Fruit fly (Drosophila melanogaster) ovary, adult (tissue): Measurements from ENCODE around the gene CG15456.
"Not testable (repeated sequence)": the region's sequence is repeated elsewhere in the genome, so short reads cannot be mapped to it uniquely, and the experiment has no call there.

Experiments
- CG17801 ChIP-seq: fragments of 200-800 bp; optimal IDR thresholded peaks from 2 replicates; lab custom pipeline; 2019; ENCODE audit warnings: missing biosample characterization, mild to moderate bottlenecking, missing genetic modification characterization, moderate library complexity; ENCODE audit not compliant: partially characterized antibody

Gene CG15456

dm6 chrX:20426818-20427217 lies at the start of gene CG15456:
Gene CG15456, minus strand, starts transcription at chrX:20427042.
- TF ChIP-seq CG17801 (GFP tag; lab: Kevin White, UChicago), result no peak

dm6 chrX:20470701-20471100 lies 43.9 kb upstream of the CG15456 start:
- TF ChIP-seq CG17801 (GFP tag; lab: Kevin White, UChicago), result no peak

dm6 chrX:20468192-20468591 lies 41.4 kb upstream of the CG15456 start:
- TF ChIP-seq CG17801 (GFP tag; lab: Kevin White, UChicago), result peak; percentile 60

DNA sequence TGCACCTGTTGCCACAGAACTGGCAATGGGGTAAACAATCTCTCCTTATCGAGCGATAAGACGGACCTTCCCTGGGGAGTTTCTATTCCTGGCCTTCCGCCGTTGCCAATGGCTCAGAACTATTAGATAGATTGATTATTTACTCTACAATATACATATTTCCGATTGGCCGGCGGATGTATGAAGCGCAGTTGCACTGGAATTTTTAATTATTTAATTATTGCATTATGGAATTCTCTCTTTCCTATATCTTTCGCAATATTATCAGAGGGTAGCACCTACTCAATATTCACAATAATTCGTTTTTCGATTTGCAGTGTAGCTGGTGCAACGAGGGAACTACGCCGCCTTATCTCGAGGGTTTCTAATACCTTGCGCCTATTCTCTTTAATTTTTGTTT lies 40.3 kb upstream of the CG15456 start, which contains the start of gene GstT3:
Gene GstT3, plus strand, starts transcription at position 301 of the 400 bp plus-strand sequence.
- TF ChIP-seq CG17801 (GFP tag; lab: Kevin White, UChicago), result no peak

DNA sequence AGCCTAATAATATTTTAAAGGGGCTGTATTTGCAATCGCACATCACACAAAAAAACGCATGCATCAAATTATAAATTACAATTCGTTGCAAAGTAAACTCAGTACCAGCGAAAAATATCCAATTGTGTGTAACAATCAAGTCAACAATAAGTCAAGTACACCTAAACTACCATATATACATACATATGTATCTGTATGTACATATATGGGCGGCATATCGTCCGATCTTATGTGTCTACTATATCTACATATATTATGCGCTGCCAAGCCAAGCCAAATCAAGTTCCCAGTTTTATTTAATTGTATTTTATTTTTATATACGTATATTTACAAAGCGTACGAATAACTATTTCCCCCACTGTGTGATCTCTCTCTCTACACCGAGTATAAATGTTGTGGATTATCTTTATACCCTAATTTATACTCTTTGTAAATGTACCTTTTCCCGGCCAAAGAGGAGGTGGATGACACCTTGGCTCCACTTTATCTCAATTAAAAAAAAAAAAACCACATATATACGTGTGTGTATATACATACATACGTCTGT lies 39.6 kb upstream of the CG15456 start:
- peak; percentile 55 for TF ChIP-seq CG17801 (GFP tag; lab: Kevin White, UChicago)

DNA sequence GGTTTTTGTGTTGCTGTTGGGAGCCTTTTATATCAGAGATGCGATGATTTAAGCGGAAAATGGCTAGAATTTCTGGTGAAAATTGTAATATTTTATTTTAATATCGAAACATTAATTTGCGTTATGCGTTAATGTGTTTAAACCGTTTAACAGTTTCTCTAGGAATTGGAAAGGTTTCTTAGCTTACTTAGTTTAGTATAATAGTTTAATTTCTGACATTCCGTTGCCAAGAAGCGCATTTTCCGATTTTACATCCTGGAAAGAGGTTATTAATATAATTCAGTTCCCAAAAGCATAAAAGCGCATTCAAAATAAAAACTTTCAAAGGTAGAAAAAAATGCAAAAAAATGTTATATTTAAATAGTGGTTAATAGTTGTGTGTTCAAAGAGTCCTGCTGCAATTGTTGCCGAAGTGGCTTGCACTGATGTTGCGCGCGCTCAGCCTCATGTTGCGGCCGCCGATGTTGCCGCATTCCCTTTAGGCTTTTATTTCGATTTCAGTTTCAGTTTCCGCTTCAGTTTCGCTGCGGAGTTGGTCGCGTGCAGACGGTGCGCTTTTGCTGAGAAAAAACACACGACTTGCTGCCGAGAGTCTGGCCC lies 22.1 kb upstream of the CG15456 start, which contains the start of gene tbc:
Gene tbc, plus strand, starts transcription at position 504 of the 600 bp plus-strand sequence.
- no peak for TF ChIP-seq CG17801 (GFP tag; lab: Kevin White, UChicago)

DNA sequence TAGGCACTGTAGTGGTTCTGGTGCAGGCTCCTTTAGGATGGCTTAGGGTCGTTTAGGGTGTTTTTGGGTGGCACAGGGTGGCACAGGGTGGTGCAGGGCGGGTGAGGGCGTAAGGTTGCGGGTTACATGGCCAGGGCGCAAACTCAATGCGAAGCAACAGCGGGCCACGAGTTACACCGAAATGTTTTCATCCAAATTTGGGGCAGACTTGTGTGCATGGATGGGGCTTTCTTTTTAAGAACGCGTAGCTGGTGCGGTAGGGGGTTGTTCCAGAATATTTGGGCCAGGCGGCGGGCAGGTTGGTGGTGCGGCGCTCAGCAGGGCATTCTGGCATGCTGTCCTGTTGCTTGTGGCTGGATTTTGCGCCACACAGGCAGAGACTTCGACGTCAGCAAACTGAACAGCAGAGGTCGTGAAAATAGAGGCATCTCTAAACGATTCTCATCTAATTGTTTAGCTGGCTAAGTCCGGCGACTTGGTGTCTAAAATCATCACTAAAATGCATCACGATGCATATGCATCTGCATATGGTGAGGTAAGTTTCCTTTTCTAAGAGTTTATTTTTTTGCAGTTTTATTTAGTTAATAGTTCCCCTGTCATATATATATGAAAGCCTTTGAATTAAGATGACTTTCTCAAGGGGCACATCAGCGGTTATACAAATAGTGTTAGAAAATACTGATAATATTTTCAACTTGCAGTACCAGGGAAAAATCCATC lies 21.2 kb upstream of the CG15456 start:
- no peak for TF ChIP-seq CG17801 (GFP tag; lab: Kevin White, UChicago)

- not testable (repeated sequence) for TF ChIP-seq CG17801 (GFP tag; lab: Kevin White, UChicago)
Observed at dm6 chrX:20446071-20446470, 19.2 kb upstream of the CG15456 start, which contains the start of gene CG42578. Gene CG42578, plus strand, starts transcription at chrX:20446371.

- no peak for TF ChIP-seq CG17801 (GFP tag; lab: Kevin White, UChicago)
Observed at dm6 chrX:20436866-20437265, 10.0 kb upstream of the CG15456 start.

DNA sequence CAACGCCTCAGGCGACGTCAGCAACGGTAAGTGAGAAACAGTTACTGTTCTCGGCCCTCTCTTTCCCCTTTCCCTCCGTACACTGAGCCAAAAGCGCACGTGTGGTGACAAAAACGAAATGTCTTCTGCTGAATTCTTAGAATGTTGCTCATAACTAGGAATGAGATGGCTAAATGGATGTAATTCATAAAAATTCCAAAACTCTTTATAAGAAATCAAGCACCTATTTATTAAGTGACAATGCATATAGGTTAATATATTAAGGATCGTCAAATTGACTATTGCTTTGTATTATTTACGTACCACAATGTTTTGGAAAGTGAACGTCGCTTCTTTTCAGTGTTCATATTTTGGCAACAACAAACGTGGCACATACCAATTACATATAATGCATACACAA lies 7.7 kb upstream of the CG15456 start:
- no peak for TF ChIP-seq CG17801 (GFP tag; lab: Kevin White, UChicago)

dm6 chrX:20433345-20434332 lies 6.8 kb upstream of the CG15456 start, which contains the start of gene CG1695:
Gene CG1695, plus strand, starts transcription at chrX:20433950.
- no peak for TF ChIP-seq CG17801 (GFP tag; lab: Kevin White, UChicago)

- TF ChIP-seq CG17801 (GFP tag; lab: Kevin White, UChicago), result peak; percentile 92
Observed at dm6 chrX:20429482-20430204, 2.8 kb upstream of the CG15456 start, which contains the start of the genes CG11710 and mal. Gene CG11710, minus strand, starts transcription at chrX:20429673. Gene mal, plus strand, starts transcription at chrX:20429675.

DNA sequence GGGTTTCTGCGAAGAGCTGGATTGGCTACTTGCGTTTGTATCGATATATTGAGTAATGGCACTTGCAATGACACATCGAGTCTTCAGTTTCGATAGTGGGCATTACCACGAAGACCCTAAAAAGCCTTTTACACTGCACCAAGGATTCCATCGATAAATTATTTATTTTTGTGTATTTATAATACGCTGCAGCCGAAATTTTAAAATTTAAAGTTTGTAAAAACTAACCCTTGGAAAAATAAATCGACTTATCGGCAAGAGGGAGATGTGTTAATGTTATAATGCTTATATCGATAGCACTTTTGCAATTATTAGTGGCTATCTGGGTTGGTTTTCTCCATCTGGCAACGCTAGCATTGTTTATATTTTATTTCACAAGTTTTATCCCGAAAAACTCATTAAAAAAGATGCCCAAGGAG lies 3.1 kb downstream of the CG15456 start, which contains the start of the genes Pp4-19C and cactin:
Gene Pp4-19C, minus strand, starts transcription at position 256 of the 419 bp plus-strand sequence.
Gene cactin, plus strand, starts transcription at position 323 of the 419 bp plus-strand sequence.
- TF ChIP-seq CG17801 (GFP tag; lab: Kevin White, UChicago), result peak; percentile 36
